Fruit fly (Drosophila melanogaster) whole organism, embryonic: ENCODE measurements around the gene CG10165.

Experiments
- CG10654 ChIP-seq: fragments of 200-800 bp; sonication (Bioruptor generic); optimal IDR thresholded peaks from 2 replicates; lab custom pipeline; 2016; ENCODE audit warnings: missing biosample characterization, missing genetic modification characterization
- CG11085 ChIP-seq: fragments of 200-800 bp; sonication (Bioruptor generic); IDR thresholded peaks from 2 replicates; pipeline ENCODE4 v1.3.6; 2022; ENCODE audit warnings: missing biosample characterization, missing genetic modification characterization
- CG30020 ChIP-seq: fragments of 200-800 bp; optimal IDR thresholded peaks from 2 replicates; lab custom pipeline; 2019; ENCODE audit warnings: missing biosample characterization, mild to moderate bottlenecking, missing genetic modification characterization, moderate library complexity
- CG9215 ChIP-seq: fragments of 200-800 bp; sonication (Bioruptor generic); IDR thresholded peaks from 2 replicates; pipeline ENCODE4 v1.3.6; 2022; ENCODE audit warnings: missing biosample characterization, missing genetic modification characterization
- D19A ChIP-seq: fragments of 200-800 bp; optimal IDR thresholded peaks from 3 replicates; lab custom pipeline; 2019; ENCODE audit warnings: missing biosample characterization, mild to moderate bottlenecking, missing genetic modification characterization, moderate library complexity
- Hr51 ChIP-seq, 2 experiments: fragments of 200-800 bp; sonication (Bioruptor generic); optimal IDR thresholded peaks; 2 replicates in 1 of 2; 3 replicates in 1 of 2; lab custom pipeline; 2016 to 2018; ENCODE audit warnings: missing biosample characterization in 2 of 2, missing genetic modification characterization in 2 of 2, mild to moderate bottlenecking in 1 of 2, moderate library complexity in 1 of 2
- Rx ChIP-seq: fragments of 200-800 bp; sonication (Bioruptor generic); IDR thresholded peaks from 2 replicates; pipeline ENCODE4 v1.3.6; 2022; ENCODE audit warnings: missing biosample characterization, missing genetic modification characterization
- Trl ChIP-seq, 3 experiments: fragments of >200 bp in 2 of 3; fragments of 200-800 bp in 1 of 3; sonication (Bioruptor generic) in 1 of 3; optimal IDR thresholded peaks; 2 replicates in 1 of 3; 3 replicates in 2 of 3; lab custom pipeline; 2016 to 2017; ENCODE audit warnings: missing biosample characterization in 1 of 3, missing genetic modification characterization in 1 of 3
- Xrp1 ChIP-seq: fragments of 200-800 bp; sonication (Bioruptor generic); IDR thresholded peaks from 2 replicates; pipeline ENCODE4 v1.3.6; 2022; ENCODE audit warnings: missing biosample characterization, missing genetic modification characterization
- ems ChIP-seq: fragments of 200-800 bp; sonication (Bioruptor generic); optimal IDR thresholded peaks from 3 replicates; lab custom pipeline; 2016; ENCODE audit warnings: missing biosample characterization, missing genetic modification characterization
- jigr1 ChIP-seq: fragments of 200-800 bp; sonication (Bioruptor generic); IDR thresholded peaks from 3 replicates; pipeline ENCODE4 v1.3.6; 2022; ENCODE audit warnings: missing biosample characterization, missing genetic modification characterization
- scrt ChIP-seq: fragments of 200-800 bp; sonication (Bioruptor generic); optimal IDR thresholded peaks from 2 replicates; lab custom pipeline; 2018; ENCODE audit warnings: missing biosample characterization, mild to moderate bottlenecking, missing genetic modification characterization, moderate library complexity
- stwl ChIP-seq: fragments of 200-800 bp; sonication (Bioruptor generic); optimal IDR thresholded peaks from 3 replicates; lab custom pipeline; 2018; ENCODE audit warnings: missing biosample characterization, mild to moderate bottlenecking, missing genetic modification characterization, moderate library complexity

DNA sequence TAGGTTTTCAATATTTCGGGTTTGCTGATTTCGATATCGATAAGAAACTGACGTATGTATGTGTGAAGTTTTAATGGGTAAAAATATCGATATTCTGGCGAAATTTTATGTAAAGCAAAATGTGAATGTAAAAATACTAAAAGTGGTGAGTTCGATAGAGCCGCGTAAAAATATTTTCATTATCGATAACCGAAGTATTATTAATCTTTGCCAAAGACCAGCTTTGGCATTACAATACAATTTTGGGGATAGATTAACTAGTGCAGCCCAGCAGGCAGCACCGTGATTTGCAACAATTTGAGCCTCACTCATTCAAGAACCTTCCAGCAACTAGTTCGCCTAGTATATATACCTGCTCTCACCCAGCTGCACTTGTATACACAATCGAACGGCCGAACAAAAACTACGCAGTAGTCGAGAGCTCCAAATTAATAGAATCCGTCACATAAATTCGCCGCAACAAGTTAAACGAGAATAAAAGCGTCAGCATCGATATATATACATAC is 12.2 kb upstream of the CG10165 start:
- TF ChIP-seq D19A (tag; lab: Kevin White, UChicago) = no peak
- no peak for TF ChIP-seq jigr1
- no peak for TF ChIP-seq ems (GFP tag; lab: Kevin White, UChicago)
- TF ChIP-seq Xrp1 = no peak
- TF ChIP-seq Rx (GFP tag; lab: Robert Waterston, UW) = no peak
- TF ChIP-seq CG9215 (GFP tag; lab: Robert Waterston, UW) = no peak
- TF ChIP-seq Hr51 (GFP tag; optimal IDR thresholded peaks at IDR 0.05; lab: Kevin White, UChicago) = no peak
- no peak for TF ChIP-seq Trl (optimal IDR thresholded peaks at IDR 0.05; lab: Kevin White, UChicago)
- TF ChIP-seq Trl (GFP tag; optimal IDR thresholded peaks at IDR 0.05; lab: Kevin White, UChicago) = no peak
- peak; percentile 55 for TF ChIP-seq CG30020 (tag; lab: Kevin White, UChicago)
- TF ChIP-seq stwl (tag; lab: Kevin White, UChicago) = peak; percentile 96
- no peak for TF ChIP-seq CG11085
- no peak for TF ChIP-seq CG10654 (GFP tag; lab: Kevin White, UChicago)
- peak; percentile 37 for TF ChIP-seq scrt (GFP tag; lab: Kevin White, UChicago)
